Fruit fly (Drosophila melanogaster) whole organism, wandering third instar larva: ENCODE data around the gene Cpr66Cb.
A peak's percentile ranks its signal among the peaks of the same experiment; 100 is the strongest.

Experiments
- CG9705 ChIP-seq: fragments of 200-800 bp; sonication (Bioruptor generic); optimal IDR thresholded peaks from 2 replicates; lab custom pipeline; 2018; ENCODE audit warnings: missing biosample characterization, mild to moderate bottlenecking, missing genetic modification characterization
- Dfd ChIP-seq: fragments of >200 bp; optimal IDR thresholded peaks from 2 replicates; lab custom pipeline; 2017; ENCODE audit warnings: missing biosample characterization, missing genetic modification characterization
- Dif ChIP-seq: fragments of 200-275, 200-300 bp; sonication (Bioruptor generic); optimal IDR thresholded peaks from 2 replicates; lab custom pipeline; 2018; ENCODE audit warnings: missing biosample characterization, missing genetic modification characterization; ENCODE audit not compliant: partially characterized antibody
- HLH106 ChIP-seq: fragments of 200-800 bp; optimal IDR thresholded peaks from 3 replicates; lab custom pipeline; 2019; ENCODE audit warnings: missing biosample characterization, mild to moderate bottlenecking, missing genetic modification characterization, moderate library complexity
- Hr78 ChIP-seq: fragments of >200 bp; optimal IDR thresholded peaks from 2 replicates; lab custom pipeline; 2017; ENCODE audit warnings: missing biosample characterization, missing genetic modification characterization
- Hr83 ChIP-seq: fragments of 200-300 bp; sonication (Bioruptor generic); optimal IDR thresholded peaks from 2 replicates; lab custom pipeline; 2016; ENCODE audit warnings: missing biosample characterization, mild to moderate bottlenecking, missing genetic modification characterization, moderate library complexity; ENCODE audit not compliant: poor library complexity, severe bottlenecking
- Jra ChIP-seq: sonication (Bioruptor generic); optimal IDR thresholded peaks from 2 replicates; lab custom pipeline; 2016; ENCODE audit warnings: missing biosample characterization, missing genetic modification characterization
- Mio ChIP-seq: sonication (Bioruptor generic); optimal IDR thresholded peaks from 2 replicates; lab custom pipeline; 2016; ENCODE audit warnings: missing biosample characterization, missing genetic modification characterization
- Myc ChIP-seq: fragments of >200 bp; optimal IDR thresholded peaks from 2 replicates; lab custom pipeline; 2017
- N ChIP-seq: fragments of >200 bp; optimal IDR thresholded peaks from 2 replicates; lab custom pipeline; 2018; ENCODE audit warnings: missing biosample characterization, missing external identifiers, missing genetic modification characterization
- OdsH ChIP-seq: fragments of 200-800 bp; sonication (Bioruptor generic); optimal IDR thresholded peaks from 2 replicates; lab custom pipeline; 2016; ENCODE audit warnings: missing biosample characterization, mild to moderate bottlenecking, missing genetic modification characterization
- Rel ChIP-seq, 2 experiments: fragments of 200-800 bp; sonication (Bioruptor generic) in 1 of 2; optimal IDR thresholded peaks; 2 replicates in 1 of 2; 3 replicates in 1 of 2; lab custom pipeline; 2016 to 2019; ENCODE audit warnings: mild to moderate bottlenecking in 2 of 2, missing biosample characterization in 2 of 2, missing genetic modification characterization in 2 of 2, moderate library complexity in 1 of 2
- Sp1 ChIP-seq: fragments of 200-800 bp; sonication (Bioruptor generic); optimal IDR thresholded peaks from 3 replicates; lab custom pipeline; 2019; ENCODE audit warnings: missing biosample characterization, mild to moderate bottlenecking, missing genetic modification characterization, moderate library complexity
- Vsx2 ChIP-seq: fragments of 200-300, 225-300 bp; sonication (Bioruptor generic); optimal IDR thresholded peaks from 2 replicates; lab custom pipeline; 2018; ENCODE audit warnings: missing biosample characterization, missing genetic modification characterization; ENCODE audit not compliant: partially characterized antibody
- br ChIP-seq: fragments of 200-800 bp; sonication (Bioruptor generic); optimal IDR thresholded peaks from 2 replicates; lab custom pipeline; 2016; ENCODE audit warnings: missing biosample characterization, missing genetic modification characterization
- brk ChIP-seq: fragments of 200-800 bp; sonication (Bioruptor generic); optimal IDR thresholded peaks from 2 replicates; lab custom pipeline; 2016; ENCODE audit warnings: missing biosample characterization, mild to moderate bottlenecking, missing genetic modification characterization
- dmrt93B ChIP-seq: fragments of 200-800 bp; sonication (Bioruptor generic); optimal IDR thresholded peaks from 2 replicates; lab custom pipeline; 2018; ENCODE audit warnings: missing biosample characterization, mild to moderate bottlenecking, missing genetic modification characterization
- dsf ChIP-seq: sonication (Bioruptor generic); optimal IDR thresholded peaks from 2 replicates; lab custom pipeline; 2016; ENCODE audit warnings: missing biosample characterization, missing genetic modification characterization, borderline replicate concordance
- ey ChIP-seq: fragments of 200-800 bp; sonication (Bioruptor generic); optimal IDR thresholded peaks from 2 replicates; lab custom pipeline; 2016; ENCODE audit warnings: missing biosample characterization, missing genetic modification characterization
- foxo ChIP-seq, 2 experiments: fragments of 200-800 bp; sonication (Bioruptor generic); optimal IDR thresholded peaks; 2 replicates in 1 of 2; 3 replicates in 1 of 2; lab custom pipeline; 2016 to 2017; ENCODE audit warnings: missing biosample characterization in 2 of 2, missing genetic modification characterization in 2 of 2
- fru ChIP-seq: fragments of 200-800 bp; sonication (Bioruptor generic); optimal IDR thresholded peaks from 3 replicates; lab custom pipeline; 2016; ENCODE audit warnings: missing biosample characterization, mild to moderate bottlenecking, missing genetic modification characterization
- h ChIP-seq: fragments of 200-800 bp; sonication (Bioruptor generic); optimal IDR thresholded peaks from 3 replicates; lab custom pipeline; 2016; ENCODE audit warnings: missing biosample characterization, mild to moderate bottlenecking, missing genetic modification characterization
- lola ChIP-seq: fragments of >200 bp; optimal IDR thresholded peaks from 2 replicates; lab custom pipeline; 2017; ENCODE audit warnings: missing biosample characterization, missing genetic modification characterization
- pan ChIP-seq: fragments of >200 bp; optimal IDR thresholded peaks from 2 replicates; lab custom pipeline; 2017
- psq ChIP-seq: fragments of 200-800 bp; sonication (Bioruptor generic); optimal IDR thresholded peaks from 3 replicates; lab custom pipeline; 2017; ENCODE audit warnings: missing biosample characterization, mild to moderate bottlenecking, missing genetic modification characterization, moderate library complexity
- rgr ChIP-seq: fragments of 200-800 bp; sonication (Bioruptor generic); optimal IDR thresholded peaks from 3 replicates; lab custom pipeline; 2016; ENCODE audit warnings: missing biosample characterization, mild to moderate bottlenecking, missing genetic modification characterization
- sv ChIP-seq: fragments of 200-800 bp; sonication (Bioruptor generic); optimal IDR thresholded peaks from 3 replicates; lab custom pipeline; 2016; ENCODE audit warnings: missing biosample characterization, missing genetic modification characterization
- tai ChIP-seq: sonication (Bioruptor generic); optimal IDR thresholded peaks from 2 replicates; lab custom pipeline; 2016; ENCODE audit warnings: missing biosample characterization, missing genetic modification characterization
- usp ChIP-seq: fragments of >200 bp; optimal IDR thresholded peaks from 2 replicates; lab custom pipeline; 2017; ENCODE audit warnings: missing biosample characterization, missing genetic modification characterization
- woc ChIP-seq: sonication (Bioruptor generic); optimal IDR thresholded peaks from 2 replicates; lab custom pipeline; 2016; ENCODE audit warnings: missing biosample characterization, mild to moderate bottlenecking, missing genetic modification characterization

Gene Cpr66Cb

dm6 chr3L:8320105-8320813 is 16.2 kb upstream of the Cpr66Cb start, which contains the start of gene CG13670:
TSS of gene CG13670 (plus strand) at chr3L:8320763.
- no peak for TF ChIP-seq sv (GFP tag; lab: Kevin White, UChicago)
- peak; percentile 37 for TF ChIP-seq h
- TF ChIP-seq dmrt93B (GFP tag; lab: Kevin White, UChicago): peak; percentile 8
- peak; percentile 28 for TF ChIP-seq HLH106 (tag; lab: Kevin White, UChicago)
- TF ChIP-seq, all 38 proteins: peak for 3

dm6 chr3L:8323817-8324216 is 12.7 kb upstream of the Cpr66Cb start:
- TF ChIP-seq HLH106 (tag; lab: Kevin White, UChicago) (no peak), usp (GFP tag; lab: Kevin White, UChicago) (no peak), sv (GFP tag; lab: Kevin White, UChicago) (no peak), foxo (GFP tag; optimal IDR thresholded peaks at IDR 0.05; lab: Kevin White, UChicago) (no peak), woc (no peak), rgr (GFP tag; lab: Kevin White, UChicago) (no peak), brk (no peak), pan (no peak), Hr78 (GFP tag; lab: Kevin White, UChicago) (no peak), Rel (GFP tag; optimal IDR thresholded peaks at IDR 0.05; lab: Kevin White, UChicago) (no peak), Rel (tag; optimal IDR thresholded peaks at IDR 0.05; lab: Kevin White, UChicago) (no peak), tai (no peak), lola (GFP tag; lab: Kevin White, UChicago) (no peak), h (no peak), Mio (GFP tag; lab: Kevin White, UChicago) (no peak), ey (GFP tag; lab: Kevin White, UChicago) (no peak), dsf (no peak), fru (GFP tag; lab: Kevin White, UChicago) (no peak), CG9705 (GFP tag; lab: Kevin White, UChicago) (no peak)

- TF ChIP-seq foxo (GFP tag; optimal IDR thresholded peaks at IDR 0.05; lab: Kevin White, UChicago) (no peak), Vsx2 (no peak), Hr78 (GFP tag; lab: Kevin White, UChicago) (no peak), Dif (GFP tag; lab: Kevin White, UChicago) (no peak), dsf (no peak), Dfd (GFP tag; lab: Kevin White, UChicago) (no peak), OdsH (no peak), N (GFP tag; lab: Kevin White, UChicago) (no peak), psq (no peak), Mio (GFP tag; lab: Kevin White, UChicago) (no peak), woc (no peak), sv (GFP tag; lab: Kevin White, UChicago) (no peak), CG9705 (GFP tag; lab: Kevin White, UChicago) (no peak), fru (GFP tag; lab: Kevin White, UChicago) (no peak), h (no peak), dmrt93B (GFP tag; lab: Kevin White, UChicago) (no peak), Sp1 (GFP tag; lab: Kevin White, UChicago) (no peak)
Measured at dm6 chr3L:8325559-8325958, 10.9 kb upstream of the Cpr66Cb start, which contains the start of gene CG34461. TSS of gene CG34461 (plus strand) at chr3L:8325859.

- no peak for TF ChIP-seq Hr78 (GFP tag; lab: Kevin White, UChicago)
- TF ChIP-seq tai: no peak
- TF ChIP-seq foxo (GFP tag; optimal IDR thresholded peaks at IDR 0.05; lab: Kevin White, UChicago): no peak
- no peak for TF ChIP-seq N (GFP tag; lab: Kevin White, UChicago)
- TF ChIP-seq Hr83 (GFP tag; lab: Kevin White, UChicago): no peak
- TF ChIP-seq Rel (GFP tag; optimal IDR thresholded peaks at IDR 0.05; lab: Kevin White, UChicago): no peak
- TF ChIP-seq Rel (tag; optimal IDR thresholded peaks at IDR 0.05; lab: Kevin White, UChicago): no peak
- TF ChIP-seq Dif (GFP tag; lab: Kevin White, UChicago): no peak
- no peak for TF ChIP-seq CG9705 (GFP tag; lab: Kevin White, UChicago)
- TF ChIP-seq Sp1 (GFP tag; lab: Kevin White, UChicago): no peak
- TF ChIP-seq HLH106 (tag; lab: Kevin White, UChicago): no peak
- no peak for TF ChIP-seq Myc (lab: Kevin White, UChicago)
- no peak for TF ChIP-seq usp (GFP tag; lab: Kevin White, UChicago)
- TF ChIP-seq Jra (GFP tag; lab: Kevin White, UChicago): no peak
- no peak for TF ChIP-seq Dfd (GFP tag; lab: Kevin White, UChicago)
- TF ChIP-seq br (GFP tag; lab: Kevin White, UChicago): no peak
- no peak for TF ChIP-seq Mio (GFP tag; lab: Kevin White, UChicago)
Measured at dm6 chr3L:8328283-8328682, 8.2 kb upstream of the Cpr66Cb start, which contains the start of gene CG34462. TSS of gene CG34462 (plus strand) at chr3L:8328583.
